Worm (Caenorhabditis elegans): ENCODE measurements around the gene jtr-1.

DNA sequence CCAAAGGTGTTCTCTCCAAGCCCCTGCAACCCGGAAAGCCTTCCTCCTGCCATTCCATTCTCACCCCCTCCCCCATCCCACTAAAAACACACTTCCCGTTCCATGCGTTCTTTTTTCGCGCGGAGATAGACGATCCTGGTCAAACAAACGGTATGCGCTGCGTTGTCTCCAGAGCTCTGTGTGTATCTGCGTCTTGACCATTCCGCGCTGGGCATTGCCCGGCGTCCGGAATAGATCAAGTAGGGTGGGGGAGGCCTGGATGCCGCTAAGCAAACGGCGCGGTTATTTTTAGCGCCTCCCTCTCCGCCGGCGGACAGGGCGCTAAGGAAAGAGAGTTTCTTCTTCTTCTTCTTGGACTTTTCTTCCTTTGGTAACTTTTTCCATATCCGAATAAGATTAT, 45.4 kb upstream of the jtr-1 start:
- TF ChIP-seq ztf-11 (tag; optimal IDR thresholded peaks at IDR 0.05): no peak
- TF ChIP-seq unc-62 (GFP tag; optimal IDR thresholded peaks at IDR 0.05): no peak
- TF ChIP-seq mbf-1 (tag; optimal IDR thresholded peaks at IDR 0.05): no peak
- no peak for TF ChIP-seq sma-3 (GFP tag; optimal IDR thresholded peaks at IDR 0.05)
- TF ChIP-seq fos-1 (tag; optimal IDR thresholded peaks at IDR 0.05): no peak
- TF ChIP-seq elt-3 (tag; optimal IDR thresholded peaks at IDR 0.05): no peak
- no peak for TF ChIP-seq sem-4 (tag; optimal IDR thresholded peaks at IDR 0.05)
- no peak for TF ChIP-seq ama-1 (optimal IDR thresholded peaks at IDR 0.05)
- TF ChIP-seq lsy-2 (tag; optimal IDR thresholded peaks at IDR 0.05): no peak
- TF ChIP-seq aly-2 (tag; optimal IDR thresholded peaks at IDR 0.05): no peak
